Fruit fly (Drosophila melanogaster) whole organism, embryonic: Measurements from ENCODE around the gene CG11279.

ENCODE experiments used
- ATbp ChIP-seq: fragments of 200-800 bp; sonication (Bioruptor generic); optimal IDR thresholded peaks from 2 replicates; lab custom pipeline; 2017; ENCODE audit warnings: missing biosample characterization, mild to moderate bottlenecking, missing genetic modification characterization, missing genetic modification reagents
- Atf3 ChIP-seq: fragments of 200-800 bp; sonication (Bioruptor generic); optimal IDR thresholded peaks from 3 replicates; lab custom pipeline; 2016; ENCODE audit warnings: missing biosample characterization, missing genetic modification characterization
- Bdp1 ChIP-seq: fragments of 200-800 bp; sonication (Bioruptor generic); optimal IDR thresholded peaks from 3 replicates; lab custom pipeline; 2016; ENCODE audit warnings: missing biosample characterization, missing genetic modification characterization
- CG10274 ChIP-seq: fragments of 200-800 bp; sonication (Bioruptor generic); optimal IDR thresholded peaks from 3 replicates; lab custom pipeline; 2017; ENCODE audit warnings: missing biosample characterization, mild to moderate bottlenecking, missing genetic modification characterization
- CG10431 ChIP-seq: fragments of 200-800 bp; sonication (Bioruptor generic); optimal IDR thresholded peaks from 3 replicates; lab custom pipeline; 2018; ENCODE audit warnings: missing biosample characterization, mild to moderate bottlenecking, missing genetic modification characterization
- CG10959 ChIP-seq: fragments of 200-800 bp; sonication (Bioruptor generic); IDR thresholded peaks from 2 replicates; pipeline ENCODE4 v1.3.6; 2022; ENCODE audit warnings: missing biosample characterization, missing genetic modification characterization
- CG11504 ChIP-seq: fragments of 200-800 bp; sonication (Bioruptor generic); optimal IDR thresholded peaks from 3 replicates; lab custom pipeline; 2019; ENCODE audit warnings: missing biosample characterization, mild to moderate bottlenecking, missing genetic modification characterization, moderate library complexity
- CG12299 ChIP-seq: fragments of 200-800 bp; sonication (Bioruptor generic); optimal IDR thresholded peaks from 2 replicates; lab custom pipeline; 2018; ENCODE audit warnings: missing biosample characterization, mild to moderate bottlenecking, missing genetic modification characterization
- CG13775 ChIP-seq: fragments of 200-800 bp; sonication (Bioruptor generic); optimal IDR thresholded peaks from 3 replicates; lab custom pipeline; 2017; ENCODE audit warnings: missing biosample characterization, mild to moderate bottlenecking, missing genetic modification characterization
- CG14014 ChIP-seq: fragments of 200-800 bp; sonication (Bioruptor generic); IDR thresholded peaks from 2 replicates; pipeline ENCODE4 v1.3.6; 2022; ENCODE audit warnings: missing biosample characterization, missing genetic modification characterization
- CG17612 ChIP-seq: fragments of 200-800 bp; sonication (Bioruptor generic); IDR thresholded peaks from 2 replicates; pipeline ENCODE4 v1.3.6; 2022; ENCODE audit warnings: missing biosample characterization, missing genetic modification characterization
- CG17829 ChIP-seq: fragments of 200-800 bp; optimal IDR thresholded peaks from 2 replicates; lab custom pipeline; 2019; ENCODE audit warnings: missing biosample characterization, mild to moderate bottlenecking, missing genetic modification characterization, moderate library complexity
- CG1832 ChIP-seq: fragments of 200-800 bp; sonication (Bioruptor generic); optimal IDR thresholded peaks from 2 replicates; lab custom pipeline; 2017; ENCODE audit warnings: missing biosample characterization, mild to moderate bottlenecking, missing genetic modification characterization, inconsistent platforms
- CG18764 ChIP-seq: fragments of 200-800 bp; sonication (Bioruptor generic); optimal IDR thresholded peaks from 3 replicates; lab custom pipeline; 2016; ENCODE audit warnings: missing biosample characterization, missing genetic modification characterization
- CG2202 ChIP-seq: fragments of 200-800 bp; sonication (Bioruptor generic); optimal IDR thresholded peaks from 2 replicates; lab custom pipeline; 2018; ENCODE audit warnings: missing biosample characterization, mild to moderate bottlenecking, missing genetic modification characterization
- CG2678 ChIP-seq: fragments of 200-800 bp; sonication (Bioruptor generic); optimal IDR thresholded peaks from 3 replicates; lab custom pipeline; 2019; ENCODE audit warnings: missing biosample characterization, mild to moderate bottlenecking, missing genetic modification characterization, moderate library complexity
- CG2889 ChIP-seq: fragments of 200-800 bp; sonication (Bioruptor generic); IDR thresholded peaks from 3 replicates; pipeline ENCODE4 v1.3.6; 2022; ENCODE audit warnings: missing biosample characterization, missing genetic modification characterization
- CG30403 ChIP-seq: fragments of 200-800 bp; sonication (Bioruptor generic); optimal IDR thresholded peaks from 3 replicates; lab custom pipeline; 2016; ENCODE audit warnings: missing biosample characterization, missing genetic modification characterization
- CG34376 ChIP-seq: fragments of 200-800 bp; sonication (Bioruptor generic); optimal IDR thresholded peaks from 2 replicates; lab custom pipeline; 2018; ENCODE audit warnings: missing biosample characterization, mild to moderate bottlenecking, missing genetic modification characterization
- CG6765 ChIP-seq: fragments of 200-800 bp; sonication (Bioruptor generic); optimal IDR thresholded peaks from 3 replicates; lab custom pipeline; 2017; ENCODE audit warnings: missing biosample characterization, mild to moderate bottlenecking, missing genetic modification characterization
- CG6854 ChIP-seq: fragments of 200-800 bp; sonication (Bioruptor generic); optimal IDR thresholded peaks from 3 replicates; lab custom pipeline; 2017; ENCODE audit warnings: missing biosample characterization, mild to moderate bottlenecking, missing genetic modification characterization
- CG7928 ChIP-seq: fragments of 200-800 bp; sonication (Bioruptor generic); optimal IDR thresholded peaks from 2 replicates; lab custom pipeline; 2017; ENCODE audit warnings: missing biosample characterization, mild to moderate bottlenecking, missing genetic modification characterization
- CG7987 ChIP-seq: fragments of 200-800 bp; sonication (Bioruptor generic); optimal IDR thresholded peaks from 2 replicates; lab custom pipeline; 2018; ENCODE audit warnings: missing biosample characterization, mild to moderate bottlenecking, missing genetic modification characterization, moderate library complexity
- CG8765 ChIP-seq: fragments of 200-800 bp; sonication (Bioruptor generic); IDR thresholded peaks from 2 replicates; pipeline ENCODE4 v1.3.6; 2022; ENCODE audit warnings: missing biosample characterization, missing genetic modification characterization
- CG9437 ChIP-seq: fragments of 200-800 bp; sonication (Bioruptor generic); optimal IDR thresholded peaks from 2 replicates; lab custom pipeline; 2018; ENCODE audit warnings: missing biosample characterization, mild to moderate bottlenecking, missing genetic modification characterization
- Dp ChIP-seq: fragments of 200-800 bp; sonication (Bioruptor generic); optimal IDR thresholded peaks from 2 replicates; lab custom pipeline; 2018; ENCODE audit warnings: missing biosample characterization, mild to moderate bottlenecking, missing genetic modification characterization, moderate library complexity
- Ets65A ChIP-seq: fragments of 200-800 bp; sonication (Bioruptor generic); peaks from one replicate; lab custom pipeline; 2016; ENCODE audit warnings: missing biosample characterization, missing genetic modification characterization
- Fer2 ChIP-seq: fragments of 200-800 bp; sonication (Bioruptor generic); optimal IDR thresholded peaks from 2 replicates; lab custom pipeline; 2018; ENCODE audit warnings: missing biosample characterization, mild to moderate bottlenecking, missing genetic modification characterization, moderate library complexity
- Lim3 ChIP-seq: fragments of 200-800 bp; sonication (Bioruptor generic); IDR thresholded peaks from 2 replicates; pipeline ENCODE4 v1.3.6; 2022; ENCODE audit warnings: missing biosample characterization, missing genetic modification characterization
- Oli ChIP-seq: fragments of 200-800 bp; sonication (Bioruptor generic); optimal IDR thresholded peaks from 2 replicates; lab custom pipeline; 2018; ENCODE audit warnings: missing biosample characterization, mild to moderate bottlenecking, missing genetic modification characterization, moderate library complexity
- PHDP ChIP-seq: fragments of 200-800 bp; sonication (Bioruptor generic); optimal IDR thresholded peaks from 3 replicates; lab custom pipeline; 2018; ENCODE audit warnings: missing biosample characterization, mild to moderate bottlenecking, missing genetic modification characterization, moderate library complexity
- Sin3A ChIP-seq: fragments of >200 bp; optimal IDR thresholded peaks from 2 replicates; lab custom pipeline; 2018
- Sox100B ChIP-seq: fragments of 200-800 bp; sonication (Bioruptor generic); optimal IDR thresholded peaks from 3 replicates; lab custom pipeline; 2018; ENCODE audit warnings: missing biosample characterization, mild to moderate bottlenecking, missing genetic modification characterization
- Usf ChIP-seq: fragments of 200-800 bp; sonication (Bioruptor generic); optimal IDR thresholded peaks from 2 replicates; lab custom pipeline; 2017; ENCODE audit warnings: missing genotype, missing biosample characterization, missing genetic modification characterization
- amos ChIP-seq: fragments of 200-800 bp; sonication (Bioruptor generic); IDR thresholded peaks from 2 replicates; pipeline ENCODE4 v1.3.6; 2022; ENCODE audit warnings: missing biosample characterization, missing genetic modification characterization; ENCODE audit not compliant: partially characterized antibody
- gfzf ChIP-seq: fragments of 200-800 bp; sonication (Bioruptor generic); optimal IDR thresholded peaks from 2 replicates; lab custom pipeline; 2016; ENCODE audit warnings: missing biosample characterization, mild to moderate bottlenecking, missing genetic modification characterization, moderate library complexity
- gsb-n ChIP-seq: fragments of 200-800 bp; sonication (Bioruptor generic); optimal IDR thresholded peaks from 3 replicates; lab custom pipeline; 2018; ENCODE audit warnings: missing biosample characterization, mild to moderate bottlenecking, missing genetic modification characterization
- ham ChIP-seq: fragments of 200-800 bp; sonication (Bioruptor generic); IDR thresholded peaks from 2 replicates; pipeline ENCODE4 v1.3.6; 2022; ENCODE audit warnings: missing biosample characterization, missing genetic modification characterization
- hbn ChIP-seq: fragments of 200-800 bp; sonication (Bioruptor generic); IDR thresholded peaks from 2 replicates; pipeline ENCODE4 v1.3.6; 2022; ENCODE audit warnings: missing biosample characterization, missing genetic modification characterization; ENCODE audit not compliant: partially characterized antibody
- hth ChIP-seq: fragments of >200 bp; optimal IDR thresholded peaks from 2 replicates; lab custom pipeline; 2017; ENCODE audit warnings: inconsistent platforms
- luna ChIP-seq: fragments of 200-800 bp; sonication (Bioruptor generic); optimal IDR thresholded peaks from 2 replicates; lab custom pipeline; 2016; ENCODE audit warnings: missing biosample characterization, missing genetic modification characterization
- mirr ChIP-seq: fragments of 200-800 bp; sonication (Bioruptor generic); optimal IDR thresholded peaks from 3 replicates; lab custom pipeline; 2018; ENCODE audit warnings: missing biosample characterization, mild to moderate bottlenecking, missing genetic modification characterization
- nerfin-1 ChIP-seq: fragments of 200-800 bp; sonication (Bioruptor generic); optimal IDR thresholded peaks from 3 replicates; lab custom pipeline; 2019; ENCODE audit warnings: missing biosample characterization, mild to moderate bottlenecking, missing genetic modification characterization, moderate library complexity
- phol ChIP-seq: fragments of 200-800 bp; sonication (Bioruptor generic); optimal IDR thresholded peaks from 3 replicates; lab custom pipeline; 2018; ENCODE audit warnings: missing biosample characterization, mild to moderate bottlenecking, missing genetic modification characterization, moderate library complexity
- pum ChIP-seq: fragments of 200-800 bp; sonication (Bioruptor generic); optimal IDR thresholded peaks from 2 replicates; lab custom pipeline; 2016; ENCODE audit warnings: missing biosample characterization, missing genetic modification characterization
- row ChIP-seq: fragments of 200-800 bp; sonication (Bioruptor generic); IDR thresholded peaks from 3 replicates; pipeline ENCODE4 v1.3.6; 2022; ENCODE audit warnings: missing biosample characterization, missing genetic modification characterization
- sd ChIP-seq: fragments of 200-800 bp; sonication (Bioruptor generic); optimal IDR thresholded peaks from 3 replicates; lab custom pipeline; 2018; ENCODE audit warnings: missing biosample characterization, mild to moderate bottlenecking, missing genetic modification characterization, moderate library complexity
- sens ChIP-seq: fragments of 200-800 bp; sonication (Bioruptor generic); peaks from one replicate; lab custom pipeline; 2016; ENCODE audit warnings: missing biosample characterization, missing genetic modification characterization
- toy ChIP-seq: fragments of 200-800 bp; sonication (Bioruptor generic); IDR thresholded peaks from 2 replicates; pipeline ENCODE4 v1.3.6; 2022; ENCODE audit warnings: missing biosample characterization, missing genetic modification characterization
- z ChIP-seq: fragments of 200-800 bp; sonication (Bioruptor generic); IDR thresholded peaks from 3 replicates; pipeline ENCODE4 v1.3.6; 2022; ENCODE audit warnings: missing biosample characterization, missing genetic modification characterization
- zen2 ChIP-seq: fragments of 200-800 bp; sonication (Bioruptor generic); IDR thresholded peaks from 3 replicates; pipeline ENCODE4 v1.3.6; 2022; ENCODE audit warnings: missing biosample characterization, missing genetic modification characterization; ENCODE audit not compliant: partially characterized antibody

The CG11279 gene

DNA sequence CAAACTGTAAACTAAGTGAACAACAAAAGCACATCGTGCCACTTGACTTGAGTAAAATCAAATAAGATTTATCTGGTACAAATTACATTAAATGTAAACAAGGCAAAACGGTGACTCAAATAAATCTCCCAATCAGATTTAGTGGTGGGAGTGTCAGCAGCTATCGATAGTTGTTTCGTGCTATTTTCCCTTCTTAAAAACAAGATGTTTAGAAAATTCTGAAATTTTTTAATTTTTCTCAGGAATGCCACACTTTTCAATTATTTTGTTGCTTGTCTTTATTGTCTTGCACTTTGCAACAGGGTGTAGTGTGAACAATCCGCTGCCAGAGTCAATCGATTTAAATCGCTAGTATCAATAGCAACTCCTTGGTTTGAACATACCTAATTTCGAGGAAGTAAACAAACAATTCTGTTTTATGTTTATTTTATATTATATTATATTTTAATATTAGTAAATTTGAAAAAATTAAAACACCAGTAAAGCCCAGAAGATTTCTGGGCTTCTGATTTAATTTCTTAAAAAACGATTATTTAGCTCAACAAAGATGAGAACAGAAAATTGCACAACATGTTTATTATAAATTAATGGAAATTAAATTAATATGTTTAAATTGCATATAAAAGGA, 31.5 kb upstream of the CG11279 start, which contains the start of gene MICAL-like (continued):
- TF ChIP-seq CG14014 (GFP tag; lab: Robert Waterston, UW) (peak; percentile 40; the same call in 1 of the 2 replicates), CG1832 (GFP tag; lab: Kevin White, UChicago) (no peak), CG30403 (no peak), CG13775 (GFP tag; lab: Kevin White, UChicago) (no peak), z (GFP tag; lab: Robert Waterston, UW) (no peak), CG10274 (GFP tag; lab: Kevin White, UChicago) (no peak), CG11504 (tag; lab: Kevin White, UChicago) (no peak), luna (GFP tag; lab: Kevin White, UChicago) (no peak), sens (peak; percentile 87), CG10959 (GFP tag; lab: Robert Waterston, UW) (peak; percentile 23; the same call in 1 of the 2 replicates), CG2889 (GFP tag; lab: Robert Waterston, UW) (no peak), CG17612 (GFP tag; lab: Robert Waterston, UW) (no peak), CG9437 (GFP tag; lab: Kevin White, UChicago) (peak; percentile 6), row (GFP tag; lab: Robert Waterston, UW) (peak; percentile 85), Usf (GFP tag; lab: Kevin White, UChicago) (no peak), CG7928 (GFP tag; lab: Kevin White, UChicago) (no peak), hbn (GFP tag; lab: Robert Waterston, UW) (peak; percentile 88), ham (GFP tag; lab: Robert Waterston, UW) (no peak), CG6854 (GFP tag; lab: Kevin White, UChicago) (no peak), CG10431 (GFP tag; lab: Kevin White, UChicago) (no peak), gsb-n (no peak), toy (GFP tag; lab: Robert Waterston, UW) (no peak), zen2 (GFP tag; lab: Robert Waterston, UW) (peak; percentile 85), sd (no peak), Atf3 (GFP tag; lab: Kevin White, UChicago) (peak; percentile 18), ATbp (GFP tag; lab: Kevin White, UChicago) (no peak), mirr (GFP tag; lab: Kevin White, UChicago) (no peak), nerfin-1 (no peak), PHDP (tag; lab: Kevin White, UChicago) (no peak), CG2202 (tag; lab: Kevin White, UChicago) (no peak), Fer2 (tag; lab: Kevin White, UChicago) (no peak), phol (tag; lab: Kevin White, UChicago) (no peak), hth (lab: Kevin White, UChicago) (no peak), Lim3 (no peak), pum (no peak), Bdp1 (GFP tag; lab: Kevin White, UChicago) (no peak), Oli (tag; lab: Kevin White, UChicago) (no peak), CG8765 (GFP tag; lab: Robert Waterston, UW) (no peak), CG34376 (GFP tag; lab: Kevin White, UChicago) (no peak), amos (GFP tag; lab: Robert Waterston, UW) (peak; percentile 73), CG18764 (no peak), Sox100B (GFP tag; lab: Kevin White, UChicago) (no peak), Sin3A (lab: Kevin White, UChicago) (no peak), CG6765 (no peak), Ets65A (GFP tag; lab: Kevin White, UChicago) (peak; percentile 44), CG7987 (no peak), CG2678 (no peak), CG17829 (tag; lab: Kevin White, UChicago) (no peak), CG12299 (no peak), gfzf (GFP tag; lab: Kevin White, UChicago) (no peak), Dp (GFP tag; lab: Kevin White, UChicago) (no peak)
